Fruit fly (Drosophila melanogaster) whole organism, embryonic: Measurements from ENCODE around the gene CG15480.

ENCODE experiments used
- CG10209 ChIP-seq: fragments of 200-800 bp; sonication (Bioruptor generic); optimal IDR thresholded peaks from 3 replicates; lab custom pipeline; 2017; ENCODE audit warnings: missing biosample characterization, mild to moderate bottlenecking, missing genetic modification characterization, missing genetic modification reagents
- CG10274 ChIP-seq: fragments of 200-800 bp; sonication (Bioruptor generic); optimal IDR thresholded peaks from 3 replicates; lab custom pipeline; 2017; ENCODE audit warnings: missing biosample characterization, mild to moderate bottlenecking, missing genetic modification characterization
- CG11247 ChIP-seq: fragments of 200-800 bp; sonication (Bioruptor generic); IDR thresholded peaks from 2 replicates; pipeline ENCODE4 v1.3.6; 2022; ENCODE audit warnings: missing biosample characterization, missing genetic modification characterization
- CG12769 ChIP-seq: fragments of 200-800 bp; sonication (Bioruptor generic); optimal IDR thresholded peaks from 2 replicates; lab custom pipeline; 2019; ENCODE audit warnings: missing biosample characterization, mild to moderate bottlenecking, missing genetic modification characterization, moderate library complexity
- Deaf1 ChIP-seq: fragments of 200-800 bp; optimal IDR thresholded peaks from 3 replicates; lab custom pipeline; 2019; ENCODE audit warnings: missing biosample characterization, mild to moderate bottlenecking, missing genetic modification characterization, moderate library complexity
- Dip2 ChIP-seq: fragments of 200-800 bp; sonication (Bioruptor generic); IDR thresholded peaks from 2 replicates; pipeline ENCODE4 v1.3.6; 2022; ENCODE audit warnings: missing biosample characterization, missing genetic modification characterization
- Fer2 ChIP-seq: fragments of 200-800 bp; sonication (Bioruptor generic); optimal IDR thresholded peaks from 2 replicates; lab custom pipeline; 2018; ENCODE audit warnings: missing biosample characterization, mild to moderate bottlenecking, missing genetic modification characterization, moderate library complexity
- Hr51 ChIP-seq, 2 experiments: fragments of 200-800 bp; sonication (Bioruptor generic); optimal IDR thresholded peaks; 2 replicates in 1 of 2; 3 replicates in 1 of 2; lab custom pipeline; 2016 to 2018; ENCODE audit warnings: missing biosample characterization in 2 of 2, missing genetic modification characterization in 2 of 2, mild to moderate bottlenecking in 1 of 2, moderate library complexity in 1 of 2
- YL-1 ChIP-seq: fragments of 200-800 bp; sonication (Bioruptor generic); optimal IDR thresholded peaks from 3 replicates; lab custom pipeline; 2017; ENCODE audit warnings: missing biosample characterization, mild to moderate bottlenecking, missing genetic modification characterization
- fd96Cb ChIP-seq: fragments of 200-800 bp; sonication (Bioruptor generic); optimal IDR thresholded peaks from 2 replicates; lab custom pipeline; 2018; ENCODE audit warnings: missing biosample characterization, mild to moderate bottlenecking, missing genetic modification characterization, moderate library complexity
- jumu ChIP-seq: fragments of 200-800 bp; sonication (Bioruptor generic); optimal IDR thresholded peaks from 3 replicates; lab custom pipeline; 2016; ENCODE audit warnings: missing biosample characterization, missing genetic modification characterization
- lola ChIP-seq, 3 experiments: fragments of >200 bp in 2 of 3; fragments of 200-800 bp in 1 of 3; sonication (Bioruptor generic) in 1 of 3; optimal IDR thresholded peaks; 2 replicates each; lab custom pipeline; 2017 to 2019; ENCODE audit warnings: missing biosample characterization in 3 of 3, missing genetic modification characterization in 3 of 3, mild to moderate bottlenecking in 1 of 3, moderate library complexity in 1 of 3
- nau ChIP-seq: fragments of 200-800 bp; sonication (Bioruptor generic); optimal IDR thresholded peaks from 3 replicates; lab custom pipeline; 2017; ENCODE audit warnings: missing biosample characterization, mild to moderate bottlenecking, missing genetic modification characterization, missing genetic modification reagents

dm6 chr2L:13227242-13227641 lies 2.2 kb upstream of the CG15480 start, which contains the start of gene CG16813:
- TF ChIP-seq jumu (GFP tag; lab: Kevin White, UChicago) (no peak), Hr51 (GFP tag; optimal IDR thresholded peaks at IDR 0.05; lab: Kevin White, UChicago) (no peak), fd96Cb (tag; lab: Kevin White, UChicago) (no peak), Fer2 (tag; lab: Kevin White, UChicago) (no peak), YL-1 (no peak), nau (GFP tag; lab: Kevin White, UChicago) (no peak), CG10274 (no peak), CG10209 (GFP tag; lab: Kevin White, UChicago) (no peak), Deaf1 (tag; lab: Kevin White, UChicago) (no peak), Dip2 (GFP tag; lab: Robert Waterston, UW) (no peak), lola (GFP tag; optimal IDR thresholded peaks at IDR 0.05; lab: Kevin White, UChicago) (no peak), CG11247 (GFP tag; lab: Robert Waterston, UW) (no peak), CG12769 (tag; lab: Kevin White, UChicago) (no peak)
